Worm (Caenorhabditis elegans) whole organism, midembryonic: ENCODE data around the gene W02H5.8.

Experiments used
- cog-1 ChIP-seq: sonication (generic microtip); optimal IDR thresholded peaks from 2 replicates; lab custom pipeline; 2016; ENCODE audit warnings: missing genetic modification characterization, missing compliant biosample characterization
- flt-1 ChIP-seq: fragments of 200-800 bp; sonication (Bioruptor generic); IDR thresholded peaks from 2 replicates; pipeline ENCODE4 v1.3.6; 2022; ENCODE audit warnings: missing genetic modification characterization, missing compliant biosample characterization
- klf-2 ChIP-seq: fragments of 200-800 bp; sonication (Bioruptor generic); conservative IDR thresholded peaks from 2 replicates; pipeline ENCODE4 v1.3.6; 2022; ENCODE audit warnings: missing genetic modification reagents, missing genetic modification characterization, missing compliant biosample characterization

- no peak for TF ChIP-seq flt-1 (GFP tag; lab: Robert Waterston, UW)
- no peak for TF ChIP-seq cog-1 (tag; lab: Kevin White, UChicago)
- TF ChIP-seq klf-2 (GFP tag; lab: Robert Waterston, UW): no peak
Measured at ce11 chrV:2657682-2658081, 5.2 kb upstream of the W02H5.8 start.
